Worm (Caenorhabditis elegans) whole organism, L1 larva: ENCODE measurements around the gene K12H4.7.

Experiments
- C34B4.2 ChIP-seq: sonication (generic microtip); optimal IDR thresholded peaks from 2 replicates; lab custom pipeline; 2017; ENCODE audit warnings: mild to moderate bottlenecking, missing genetic modification characterization, missing compliant biosample characterization
- F16B12.6 ChIP-seq: fragments of 150-350 bp; optimal IDR thresholded peaks from 2 replicates; lab custom pipeline; 2014; ENCODE audit warnings: missing biosample characterization, missing genetic modification characterization
- Y116A8C.19 ChIP-seq: sonication (generic microtip); optimal IDR thresholded peaks from 2 replicates; lab custom pipeline; 2016; ENCODE audit warnings: missing compliant biosample characterization, missing genetic modification characterization, borderline replicate concordance
- alr-1 ChIP-seq: fragments of 200-800 bp; sonication (Bioruptor generic); optimal IDR thresholded peaks from 2 replicates; lab custom pipeline; 2018; ENCODE audit warnings: borderline replicate concordance, mild to moderate bottlenecking, missing genetic modification characterization, missing compliant biosample characterization
- blmp-1 ChIP-seq: fragments of 150-350 bp; optimal IDR thresholded peaks from 2 replicates; lab custom pipeline; 2014; ENCODE audit warnings: missing biosample characterization, missing genetic modification characterization
- ceh-63 ChIP-seq: fragments of 200-800 bp; sonication (Bioruptor generic); optimal IDR thresholded peaks from 2 replicates; lab custom pipeline; 2018; ENCODE audit warnings: mild to moderate bottlenecking, missing genetic modification characterization, missing compliant biosample characterization
- ceh-82 ChIP-seq, 3 experiments: fragments of 150-350 bp in 1 of 3; sonication (generic microtip) in 2 of 3; optimal IDR thresholded peaks; 2 replicates each; lab custom pipeline; 2014 to 2017; ENCODE audit warnings: missing biosample characterization in 3 of 3, missing genetic modification characterization in 3 of 3
- ceh-90 ChIP-seq: sonication (generic microtip); optimal IDR thresholded peaks from 2 replicates; lab custom pipeline; 2016; ENCODE audit warnings: missing genetic modification characterization, missing compliant biosample characterization
- dsc-1 ChIP-seq: sonication (generic microtip); optimal IDR thresholded peaks from 2 replicates; lab custom pipeline; 2016; ENCODE audit warnings: mild to moderate bottlenecking, missing genetic modification characterization, missing compliant biosample characterization
- efl-1 ChIP-seq, 4 experiments: fragments of 150-350 bp; optimal IDR thresholded peaks in 3 of 4; peaks in 1 of 4; 1 replicate in 1 of 4; 2 replicates in 3 of 4; lab custom pipeline; 2014; ENCODE audit warnings: missing biosample characterization in 2 of 4, missing genetic modification characterization in 2 of 4, missing genetic modification reagents in 2 of 4
- efl-3 ChIP-seq: fragments of 200-800 bp; sonication (Bioruptor generic); optimal IDR thresholded peaks from 2 replicates; lab custom pipeline; 2018; ENCODE audit warnings: mild to moderate bottlenecking, missing genetic modification characterization, missing compliant biosample characterization
- elt-2 ChIP-seq: sonication (generic microtip); optimal IDR thresholded peaks from 2 replicates; lab custom pipeline; 2016; ENCODE audit warnings: missing genetic modification characterization, mild to moderate bottlenecking, inconsistent platforms, missing compliant biosample characterization, missing genetic modification reagents
- elt-3 ChIP-seq, 6 experiments: fragments of 150-350 bp in 1 of 6; sonication (generic microtip); optimal IDR thresholded peaks; 2 replicates each; lab custom pipeline; 2017 to 2018; ENCODE audit warnings: missing biosample characterization in 6 of 6, missing genetic modification characterization in 6 of 6, inconsistent platforms in 1 of 6
- ets-5 ChIP-seq: fragments of 200-800 bp; sonication (Bioruptor generic); IDR thresholded peaks from 2 replicates; pipeline ENCODE4 v1.3.6; 2022; ENCODE audit warnings: missing genetic modification characterization, missing compliant biosample characterization
- fkh-4 ChIP-seq: sonication (generic microtip); optimal IDR thresholded peaks from 2 replicates; lab custom pipeline; 2016; ENCODE audit warnings: missing compliant biosample characterization, missing genetic modification characterization, borderline replicate concordance
- fkh-8 ChIP-seq: sonication (generic microtip); optimal IDR thresholded peaks from 2 replicates; lab custom pipeline; 2016; ENCODE audit warnings: mild to moderate bottlenecking, missing genetic modification characterization, missing compliant biosample characterization
- fos-1 ChIP-seq: fragments of 150-350 bp; optimal IDR thresholded peaks from 2 replicates; lab custom pipeline; 2014; ENCODE audit warnings: missing biosample characterization, missing genetic modification characterization
- hlh-17 ChIP-seq: fragments of 200-800 bp; sonication (Bioruptor generic); optimal IDR thresholded peaks from 2 replicates; lab custom pipeline; 2018; ENCODE audit warnings: missing genetic modification characterization, mild to moderate bottlenecking, missing compliant biosample characterization, moderate library complexity, borderline replicate concordance
- hlh-4 ChIP-seq: sonication (generic microtip); optimal IDR thresholded peaks from 2 replicates; lab custom pipeline; 2016; ENCODE audit warnings: mild to moderate bottlenecking, missing genetic modification characterization, missing compliant biosample characterization
- lin-13 ChIP-seq: fragments of 150-350 bp; optimal IDR thresholded peaks from 2 replicates; lab custom pipeline; 2014; ENCODE audit warnings: missing biosample characterization, missing genetic modification reagents, missing genetic modification characterization
- lin-14 ChIP-seq: fragments of 200-800 bp; sonication (Bioruptor generic); optimal IDR thresholded peaks from 2 replicates; lab custom pipeline; 2018; ENCODE audit warnings: mild to moderate bottlenecking, missing genetic modification characterization, moderate library complexity, missing compliant biosample characterization
- lin-15B ChIP-seq: fragments of 150-350 bp; sonication (generic microtip); optimal IDR thresholded peaks from 3 replicates; lab custom pipeline; 2014; ENCODE audit warnings: missing biosample characterization, missing genetic modification characterization
- lin-39 ChIP-seq: fragments of 150-350 bp; optimal IDR thresholded peaks from 2 replicates; lab custom pipeline; 2014; ENCODE audit warnings: missing biosample characterization, missing genetic modification reagents, missing genetic modification characterization
- lsy-2 ChIP-seq, 2 experiments: fragments of 150-350 bp; optimal IDR thresholded peaks; 2 replicates each; lab custom pipeline; 2014; ENCODE audit warnings: missing biosample characterization in 2 of 2, missing genetic modification characterization in 2 of 2
- mab-9 ChIP-seq: fragments of 200-800 bp; sonication (Bioruptor generic); IDR thresholded peaks from 2 replicates; pipeline ENCODE4 v1.3.6; 2022; ENCODE audit warnings: missing genetic modification reagents, missing genetic modification characterization, missing compliant biosample characterization
- mep-1 ChIP-seq: fragments of 150-350 bp; optimal IDR thresholded peaks from 2 replicates; lab custom pipeline; 2014; ENCODE audit warnings: missing biosample characterization, missing genetic modification characterization
- nhr-11 ChIP-seq: fragments of 150-350 bp; optimal IDR thresholded peaks from 2 replicates; lab custom pipeline; 2014; ENCODE audit warnings: missing biosample characterization, missing genetic modification characterization
- nhr-20 ChIP-seq: sonication (generic microtip); optimal IDR thresholded peaks from 2 replicates; lab custom pipeline; 2016; ENCODE audit warnings: mild to moderate bottlenecking, missing genetic modification characterization, missing compliant biosample characterization
- nhr-237 ChIP-seq: fragments of 150-350 bp; optimal IDR thresholded peaks from 2 replicates; lab custom pipeline; 2014; ENCODE audit warnings: missing biosample characterization, missing genetic modification characterization
- nhr-47 ChIP-seq: sonication (generic microtip); optimal IDR thresholded peaks from 2 replicates; lab custom pipeline; 2016; ENCODE audit warnings: mild to moderate bottlenecking, missing genetic modification characterization, moderate library complexity, missing compliant biosample characterization
- nhr-71 ChIP-seq: sonication (generic microtip); optimal IDR thresholded peaks from 2 replicates; lab custom pipeline; 2016; ENCODE audit warnings: mild to moderate bottlenecking, missing genetic modification characterization, moderate library complexity, missing compliant biosample characterization
- nhr-77 ChIP-seq: fragments of 150-350 bp; optimal IDR thresholded peaks from 2 replicates; lab custom pipeline; 2014; ENCODE audit warnings: missing biosample characterization, missing genetic modification characterization
- nhr-84 ChIP-seq: sonication (generic microtip); optimal IDR thresholded peaks from 2 replicates; lab custom pipeline; 2017; ENCODE audit warnings: missing biosample characterization, missing genetic modification characterization
- nhr-85 ChIP-seq: sonication (generic microtip); peaks from one replicate; lab custom pipeline; 2016; ENCODE audit warnings: missing genetic modification characterization, inconsistent platforms, missing compliant biosample characterization
- nhr-90 ChIP-seq: sonication (generic microtip); optimal IDR thresholded peaks from 2 replicates; lab custom pipeline; 2016; ENCODE audit warnings: mild to moderate bottlenecking, missing genetic modification characterization, missing compliant biosample characterization; ENCODE audit not compliant: poor library complexity
- pqm-1 ChIP-seq: sonication (generic microtip); optimal IDR thresholded peaks from 3 replicates; lab custom pipeline; 2017; ENCODE audit warnings: missing biosample characterization, missing genetic modification characterization
- rnt-1 ChIP-seq: sonication (generic microtip); optimal IDR thresholded peaks from 2 replicates; lab custom pipeline; 2016; ENCODE audit warnings: mild to moderate bottlenecking, missing genetic modification characterization, moderate library complexity, missing compliant biosample characterization
- snpc-4 ChIP-seq: fragments of 150-350 bp; optimal IDR thresholded peaks from 2 replicates; lab custom pipeline; 2014; ENCODE audit warnings: missing biosample characterization, missing genetic modification characterization
- snu-23 ChIP-seq: sonication (generic microtip); optimal IDR thresholded peaks from 2 replicates; lab custom pipeline; 2016; ENCODE audit warnings: missing genetic modification characterization, missing compliant biosample characterization
- swsn-7 ChIP-seq: sonication (generic microtip); optimal IDR thresholded peaks from 2 replicates; lab custom pipeline; 2016; ENCODE audit warnings: missing genetic modification characterization, missing compliant biosample characterization
- tbx-2 ChIP-seq: sonication (generic microtip); optimal IDR thresholded peaks from 2 replicates; lab custom pipeline; 2016; ENCODE audit warnings: missing genetic modification characterization, missing compliant biosample characterization
- tlp-1 ChIP-seq: fragments of 150-350 bp; optimal IDR thresholded peaks from 2 replicates; lab custom pipeline; 2014; ENCODE audit warnings: missing biosample characterization, missing genetic modification characterization
- unc-62 ChIP-seq: fragments of 150-350 bp; optimal IDR thresholded peaks from 2 replicates; lab custom pipeline; 2014; ENCODE audit warnings: missing biosample characterization, missing genetic modification reagents, missing genetic modification characterization
- unc-86 ChIP-seq: sonication (generic microtip); optimal IDR thresholded peaks from 2 replicates; lab custom pipeline; 2016; ENCODE audit warnings: missing genetic modification characterization, missing compliant biosample characterization
- ztf-4 ChIP-seq: fragments of 150-350 bp; optimal IDR thresholded peaks from 2 replicates; lab custom pipeline; 2014; ENCODE audit warnings: missing biosample characterization, missing genetic modification characterization

K12H4.7 gene

ce11 chrIII:8050944-8051343, at the start of gene K12H4.7:
K12H4.7 (minus strand) TSS chrIII:8051081.
- no peak for TF ChIP-seq lin-15B (tag; lab: Kevin White, UChicago)
- no peak for TF ChIP-seq nhr-237 (tag; lab: Kevin White, UChicago)
- TF ChIP-seq ceh-90 (tag; lab: Kevin White, UChicago), result no peak
- TF ChIP-seq hlh-17 (GFP tag; lab: Kevin White, UChicago), result no peak
- TF ChIP-seq fkh-4 (tag; lab: Kevin White, UChicago), result no peak
- no peak for TF ChIP-seq efl-1 (optimal IDR thresholded peaks at IDR 0.05; lab: Kevin White, UChicago)
- TF ChIP-seq efl-1 (GFP tag; optimal IDR thresholded peaks at IDR 0.05 in 1 of 2; lab: Kevin White, UChicago), result peak in 1 of 2 experiments; percentile 61
- peak; percentile 74 for TF ChIP-seq elt-2
- TF ChIP-seq snpc-4 (tag; lab: Kevin White, UChicago), result no peak
- peak; percentile 51 for TF ChIP-seq tlp-1
- no peak for TF ChIP-seq nhr-85 (tag; lab: Kevin White, UChicago)
- no peak for TF ChIP-seq alr-1 (tag; lab: Kevin White, UChicago)
- no peak for TF ChIP-seq nhr-90 (tag; lab: Kevin White, UChicago)
- no peak for TF ChIP-seq nhr-77
- TF ChIP-seq ceh-82 (tag; optimal IDR thresholded peaks at IDR 0.05; lab: Kevin White, UChicago), result no peak
- TF ChIP-seq pqm-1, result peak; percentile 74
- no peak for TF ChIP-seq C34B4.2
- no peak for TF ChIP-seq fos-1
- TF ChIP-seq nhr-84 (tag; lab: Kevin White, UChicago), result no peak
- no peak for TF ChIP-seq tbx-2 (tag; lab: Kevin White, UChicago)

ce11 chrIII:8099022-8099421, 48.1 kb upstream of the K12H4.7 start, which contains the start of gene K06H7.1:
K06H7.1 (plus strand) TSS chrIII:8099322.
- TF ChIP-seq tbx-2 (tag; lab: Kevin White, UChicago), result no peak
- no peak for TF ChIP-seq efl-1 (optimal IDR thresholded peaks at IDR 0.05; lab: Kevin White, UChicago)
- TF ChIP-seq efl-1 (GFP tag; optimal IDR thresholded peaks at IDR 0.05 in 1 of 2; lab: Kevin White, UChicago), result peak in 1 of 2 experiments; percentile 3

ce11 chrIII:8098116-8098515, 47.2 kb upstream of the K12H4.7 start, which contains the start of gene K06H7.8:
K06H7.8 (minus strand) TSS chrIII:8098216.
- TF ChIP-seq nhr-11 (tag; lab: Kevin White, UChicago), result no peak
- TF ChIP-seq mep-1 (tag; lab: Kevin White, UChicago), result no peak
- no peak for TF ChIP-seq ets-5 (GFP tag; lab: Robert Waterston, UW)
- no peak for TF ChIP-seq hlh-4
- no peak for TF ChIP-seq elt-3 (tag; optimal IDR thresholded peaks at IDR 0.05; lab: Kevin White, UChicago)
- TF ChIP-seq fkh-8 (tag; lab: Kevin White, UChicago), result no peak
- no peak for TF ChIP-seq unc-62 (GFP tag; lab: Kevin White, UChicago)
- TF ChIP-seq ztf-4, result no peak
- no peak for TF ChIP-seq nhr-71 (tag; lab: Kevin White, UChicago)
- no peak for TF ChIP-seq lin-13 (GFP tag; lab: Kevin White, UChicago)

ce11 chrIII:8093079-8093623, 42.3 kb upstream of the K12H4.7 start, which contains the start of gene K06H7.2:
K06H7.2 (plus strand) TSS chrIII:8093573.
- TF ChIP-seq lin-15B (tag; lab: Kevin White, UChicago) (peak; percentile 78), nhr-85 (tag; lab: Kevin White, UChicago) (peak; percentile 26), ceh-82 (tag; optimal IDR thresholded peaks at IDR 0.05; lab: Kevin White, UChicago) (peak in 1 of 3 experiments; percentile 39), mab-9 (GFP tag; lab: Robert Waterston, UW) (no peak), nhr-20 (tag; lab: Kevin White, UChicago) (peak; percentile 50), snu-23 (GFP tag; lab: Kevin White, UChicago) (peak; percentile 53), ceh-63 (GFP tag; lab: Kevin White, UChicago) (no peak), nhr-71 (tag; lab: Kevin White, UChicago) (peak; percentile 66), nhr-237 (tag; lab: Kevin White, UChicago) (peak; percentile 57), Y116A8C.19 (no peak), tlp-1 (no peak), efl-3 (GFP tag; lab: Kevin White, UChicago) (no peak), F16B12.6 (tag; lab: Kevin White, UChicago) (peak; percentile 43), tbx-2 (tag; lab: Kevin White, UChicago) (peak; percentile 35), blmp-1 (peak; percentile 38), mep-1 (tag; lab: Kevin White, UChicago) (peak; percentile 77), rnt-1 (tag; lab: Kevin White, UChicago) (peak; percentile 13), nhr-77 (peak; percentile 63), dsc-1 (tag; lab: Kevin White, UChicago) (peak; percentile 19), lin-14 (GFP tag; lab: Kevin White, UChicago) (peak; percentile 76), swsn-7 (peak; percentile 35), nhr-47 (tag; lab: Kevin White, UChicago) (peak; percentile 55), lin-39 (tag; lab: Kevin White, UChicago) (no peak), unc-86 (tag; lab: Kevin White, UChicago) (no peak), lsy-2 (tag; optimal IDR thresholded peaks at IDR 0.05; lab: Kevin White, UChicago) (peak; percentile 67 to 90), fkh-8 (tag; lab: Kevin White, UChicago) (peak; percentile 44)
